Fruit fly (Drosophila melanogaster) whole organism, embryonic: ENCODE results near the gene CG43051.

Experiments used
- CG11456 ChIP-seq: fragments of 200-800 bp; sonication (Bioruptor generic); IDR thresholded peaks from 3 replicates; pipeline ENCODE4 v1.3.6; 2022; ENCODE audit warnings: missing biosample characterization, missing genetic modification characterization
- CG11696 ChIP-seq: fragments of 200-800 bp; sonication (Bioruptor generic); IDR thresholded peaks from 2 replicates; pipeline ENCODE4 v1.3.6; 2022; ENCODE audit warnings: missing biosample characterization, missing genetic modification characterization
- CG1529 ChIP-seq: fragments of 200-800 bp; sonication (Bioruptor generic); optimal IDR thresholded peaks from 3 replicates; lab custom pipeline; 2018; ENCODE audit warnings: missing biosample characterization, missing genetic modification characterization
- CG31224 ChIP-seq: fragments of 200-800 bp; sonication (Bioruptor generic); IDR thresholded peaks from 2 replicates; pipeline ENCODE4 v1.3.6; 2022; ENCODE audit warnings: missing biosample characterization, missing genetic modification characterization
- CG6813 ChIP-seq: fragments of 200-800 bp; sonication (Bioruptor generic); optimal IDR thresholded peaks from 2 replicates; lab custom pipeline; 2017; ENCODE audit warnings: missing biosample characterization, missing genetic modification characterization, mild to moderate bottlenecking, moderate library complexity, missing genetic modification reagents
- CG6854 ChIP-seq: fragments of 200-800 bp; sonication (Bioruptor generic); optimal IDR thresholded peaks from 3 replicates; lab custom pipeline; 2017; ENCODE audit warnings: missing biosample characterization, mild to moderate bottlenecking, missing genetic modification characterization
- CG8281 ChIP-seq: fragments of 200-800 bp; sonication (Bioruptor generic); optimal IDR thresholded peaks from 2 replicates; lab custom pipeline; 2018; ENCODE audit warnings: missing biosample characterization, mild to moderate bottlenecking, missing genetic modification characterization, moderate library complexity
- D ChIP-seq, 2 experiments: fragments of 200-800 bp in 1 of 2; fragments of >200 bp in 1 of 2; sonication (Bioruptor generic) in 1 of 2; optimal IDR thresholded peaks; 2 replicates in 1 of 2; 3 replicates in 1 of 2; lab custom pipeline; 2017; ENCODE audit warnings: mild to moderate bottlenecking in 1 of 2, missing biosample characterization in 1 of 2, missing genetic modification characterization in 1 of 2, missing genetic modification reagents in 1 of 2
- dan ChIP-seq: fragments of 200-800 bp; sonication (Bioruptor generic); IDR thresholded peaks from 2 replicates; pipeline ENCODE4 v1.3.6; 2022; ENCODE audit warnings: missing biosample characterization, missing genetic modification characterization
- ham ChIP-seq: fragments of 200-800 bp; sonication (Bioruptor generic); IDR thresholded peaks from 2 replicates; pipeline ENCODE4 v1.3.6; 2022; ENCODE audit warnings: missing biosample characterization, missing genetic modification characterization
- tio ChIP-seq: fragments of 200-800 bp; sonication (Bioruptor generic); optimal IDR thresholded peaks from 2 replicates; lab custom pipeline; 2017; ENCODE audit warnings: missing biosample characterization, missing genetic modification characterization, inconsistent platforms

- TF ChIP-seq CG8281 (tag; lab: Kevin White, UChicago), result no peak
- TF ChIP-seq ham, result no peak
- no peak for TF ChIP-seq CG1529 (GFP tag; lab: Kevin White, UChicago)
- TF ChIP-seq D (optimal IDR thresholded peaks at IDR 0.05; lab: Kevin White, UChicago), result no peak
- TF ChIP-seq D (GFP tag; optimal IDR thresholded peaks at IDR 0.05; lab: Kevin White, UChicago), result no peak
- TF ChIP-seq CG11456 (GFP tag; lab: Robert Waterston, UW), result no peak
- TF ChIP-seq dan (GFP tag; lab: Robert Waterston, UW), result no peak
- no peak for TF ChIP-seq CG6813
- no peak for TF ChIP-seq tio
- no peak for TF ChIP-seq CG31224 (GFP tag; lab: Robert Waterston, UW)
- no peak for TF ChIP-seq CG11696
- TF ChIP-seq CG6854 (GFP tag; lab: Kevin White, UChicago), result no peak
Observed at dm6 chr2L:12508054-12508577, 377 bp downstream of the CG43051 start.
